Worm (Caenorhabditis elegans) whole organism, L4/young adult: ENCODE measurements around the gene npr-2.

Experiments used
- W03F9.2 ChIP-seq: fragments of 150-350 bp; optimal IDR thresholded peaks from 2 replicates; lab custom pipeline; 2014; ENCODE audit warnings: missing biosample characterization, missing genetic modification characterization
- dao-5 ChIP-seq: sonication (generic microtip); optimal IDR thresholded peaks from 2 replicates; lab custom pipeline; 2016; ENCODE audit warnings: missing genotype, missing genetic modification characterization, moderate library complexity, missing compliant biosample characterization
- him-1 ChIP-seq: sonication (generic microtip); optimal IDR thresholded peaks from 2 replicates; lab custom pipeline; 2016; ENCODE audit warnings: missing genotype, missing genetic modification reagents, missing genetic modification characterization, missing compliant biosample characterization

DNA sequence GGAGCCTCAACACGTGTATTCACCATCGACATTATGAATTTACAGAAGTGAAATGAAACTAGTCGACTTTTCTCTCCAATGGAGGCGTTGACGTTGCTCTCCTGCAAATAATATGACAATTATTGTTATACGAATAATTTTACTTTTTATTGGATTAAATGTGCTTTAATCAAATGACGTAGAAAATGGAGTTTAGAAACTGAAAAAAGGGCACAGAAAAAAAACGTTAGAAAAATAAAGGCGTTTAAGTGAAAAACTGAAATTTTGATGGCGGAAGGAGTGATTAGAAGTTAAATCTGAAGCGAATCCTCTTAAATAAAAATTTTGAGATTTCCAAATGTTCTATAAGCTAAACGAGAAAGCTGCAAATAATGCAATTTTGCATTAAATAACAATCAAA, at the start of gene npr-2:
- TF ChIP-seq dao-5 (tag; lab: Kevin White, UChicago) (no peak), him-1 (no peak), W03F9.2 (tag; lab: Kevin White, UChicago) (no peak)
